Worm (Caenorhabditis elegans) whole organism, young adult: ENCODE measurements around the gene C52E4.7.
A peak's percentile ranks its signal among the peaks of the same experiment; 100 is the strongest.

Experiments used
- B0019.2 ChIP-seq: fragments of 200-800 bp; sonication (Bioruptor generic); conservative IDR thresholded peaks from 2 replicates; pipeline ENCODE4 v1.3.6; 2022; ENCODE audit warnings: missing genetic modification reagents, missing genetic modification characterization, missing compliant biosample characterization
- B0336.3 ChIP-seq: fragments of 200-800 bp; sonication (Bioruptor generic); IDR thresholded peaks from 2 replicates; pipeline ENCODE4 v1.3.6; 2022; ENCODE audit warnings: missing genetic modification characterization, missing compliant biosample characterization
- F22D6.2 ChIP-seq: sonication (generic microtip); optimal IDR thresholded peaks from 2 replicates; lab custom pipeline; 2016; ENCODE audit warnings: mild to moderate bottlenecking, missing genetic modification characterization, missing compliant biosample characterization
- F49E8.2 ChIP-seq: sonication (generic microtip); optimal IDR thresholded peaks from 3 replicates; lab custom pipeline; 2017; ENCODE audit warnings: missing genetic modification characterization, mild to moderate bottlenecking, missing compliant biosample characterization, antibody characterized with exemption, moderate library complexity; ENCODE audit not compliant: insufficient read depth
- F57A8.1 ChIP-seq: fragments of 200-800 bp; sonication (Bioruptor generic); optimal IDR thresholded peaks from 2 replicates; lab custom pipeline; 2018; ENCODE audit warnings: mild to moderate bottlenecking, missing genetic modification characterization, moderate library complexity, missing compliant biosample characterization
- K12H6.12 ChIP-seq: fragments of 200-800 bp; sonication (Bioruptor generic); optimal IDR thresholded peaks from 2 replicates; lab custom pipeline; 2018; ENCODE audit warnings: mild to moderate bottlenecking, missing genetic modification characterization, missing compliant biosample characterization
- cebp-2 ChIP-seq: fragments of 200-800 bp; sonication (Bioruptor generic); IDR thresholded peaks from 2 replicates; pipeline ENCODE4 v1.3.6; 2022; ENCODE audit warnings: missing genetic modification characterization, missing compliant biosample characterization
- hlh-12 ChIP-seq: sonication (generic microtip); optimal IDR thresholded peaks from 2 replicates; lab custom pipeline; 2016; ENCODE audit warnings: missing genetic modification characterization, missing compliant biosample characterization
- nfya-2 ChIP-seq: fragments of 200-800 bp; sonication (Bioruptor generic); IDR thresholded peaks from 2 replicates; pipeline ENCODE4 v1.3.6; 2022; ENCODE audit warnings: missing genetic modification reagents, missing genetic modification characterization, missing compliant biosample characterization
- repo-1 ChIP-seq: sonication (generic microtip); optimal IDR thresholded peaks from 2 replicates; lab custom pipeline; 2017; ENCODE audit warnings: mild to moderate bottlenecking, missing genetic modification characterization, missing compliant biosample characterization
- sea-2 ChIP-seq: fragments of 200-800 bp; sonication (Bioruptor generic); IDR thresholded peaks from 2 replicates; pipeline ENCODE4 v1.3.6; 2022; ENCODE audit warnings: missing genetic modification characterization, missing compliant biosample characterization
- sptf-2 ChIP-seq: fragments of 200-800 bp; sonication (Bioruptor generic); optimal IDR thresholded peaks from 2 replicates; lab custom pipeline; 2018; ENCODE audit warnings: mild to moderate bottlenecking, missing genetic modification characterization, missing compliant biosample characterization
- unc-130 ChIP-seq: sonication (generic microtip); optimal IDR thresholded peaks from 2 replicates; lab custom pipeline; 2016; ENCODE audit warnings: missing genetic modification reagents, missing genetic modification characterization, missing compliant biosample characterization
- unc-62 ChIP-seq: fragments of 150-350 bp; optimal IDR thresholded peaks from 2 replicates; lab custom pipeline; 2014; ENCODE audit warnings: missing biosample characterization, missing genetic modification reagents, missing genetic modification characterization

DNA sequence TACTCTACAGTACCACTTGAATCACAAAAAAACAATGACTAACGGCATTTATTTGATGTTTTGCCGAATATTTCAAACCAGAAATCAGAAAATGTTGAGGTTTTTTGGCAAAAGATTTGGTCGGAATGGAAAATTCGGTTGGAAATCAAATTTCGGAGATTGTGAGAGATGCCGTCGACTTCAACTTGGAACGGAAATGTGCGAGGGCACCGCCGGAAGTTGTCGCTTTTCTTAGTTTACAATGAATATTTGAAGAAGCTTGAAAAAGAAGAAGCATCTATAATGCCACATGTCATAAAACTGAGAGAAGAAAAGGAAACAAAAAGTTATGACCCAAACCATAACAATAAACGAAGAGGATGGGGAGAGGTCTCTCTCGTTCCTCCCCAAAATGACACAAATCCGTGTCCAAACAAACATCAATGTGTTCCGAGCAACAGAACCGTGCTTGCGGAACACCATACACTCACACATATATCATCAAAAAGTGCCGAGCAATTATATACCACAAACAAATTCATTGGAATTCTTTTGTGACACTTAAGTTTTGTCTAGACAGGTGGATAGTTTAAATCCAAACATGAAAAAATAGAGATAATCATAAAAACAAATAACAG, 3.5 kb upstream of the C52E4.7 start:
- TF ChIP-seq sptf-2 (GFP tag; lab: Kevin White, UChicago), result no peak
- no peak for TF ChIP-seq unc-130 (GFP tag; lab: Kevin White, UChicago)
- no peak for TF ChIP-seq K12H6.12
- TF ChIP-seq hlh-12 (tag; lab: Kevin White, UChicago), result no peak
- TF ChIP-seq F57A8.1 (GFP tag; lab: Kevin White, UChicago), result no peak
- peak; percentile 20 for TF ChIP-seq F49E8.2 (tag; lab: Kevin White, UChicago)
- TF ChIP-seq cebp-2 (GFP tag; lab: Robert Waterston, UW), result no peak
- no peak for TF ChIP-seq nfya-2 (GFP tag; lab: Robert Waterston, UW)
- TF ChIP-seq F22D6.2 (tag; lab: Kevin White, UChicago), result no peak
- no peak for TF ChIP-seq sea-2 (GFP tag; lab: Robert Waterston, UW)
- no peak for TF ChIP-seq unc-62 (GFP tag; lab: Kevin White, UChicago)
- peak; percentile 5 for TF ChIP-seq repo-1
- TF ChIP-seq B0019.2 (GFP tag; lab: Robert Waterston, UW), result no peak
- TF ChIP-seq B0336.3 (GFP tag; lab: Robert Waterston, UW), result no peak
